Fruit fly (Drosophila melanogaster) S2 (cell line): ENCODE results near the gene Ntf-2.

Experiments
- CG8478 ChIP-seq: fragments of >200 bp; optimal IDR thresholded peaks from 2 replicates; lab custom pipeline; 2018
- CTCF ChIP-seq, 2 experiments: fragments of >200 bp; optimal IDR thresholded peaks; 2 replicates each; lab custom pipeline; 2018

DNA sequence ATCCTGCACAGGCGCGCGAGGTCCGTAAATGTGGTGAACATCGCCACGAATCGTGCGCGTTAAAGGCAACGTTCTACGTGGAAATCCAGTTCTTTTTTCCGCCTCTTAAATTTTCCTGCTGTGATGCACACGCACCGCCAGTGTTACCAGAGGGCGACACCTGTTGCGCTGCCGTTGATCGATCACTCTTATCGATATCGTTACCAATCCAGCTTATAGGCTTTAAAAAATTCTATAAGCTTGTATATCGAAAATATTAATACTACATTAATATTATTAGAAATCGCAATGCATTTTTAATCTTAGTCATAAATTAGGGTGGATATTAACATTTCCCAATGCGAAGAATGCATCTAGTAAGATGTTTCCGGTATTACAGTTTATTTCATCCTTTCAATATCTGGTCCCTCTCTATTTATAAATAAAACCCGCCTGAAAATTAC is 3.4 kb upstream of the Ntf-2 start, which contains the start of gene CG1529:
- TF ChIP-seq CTCF (optimal IDR thresholded peaks at IDR 0.05; lab: Kevin White, UChicago) (no peak), CG8478 (no peak)
